Worm (Caenorhabditis elegans): ENCODE data around the gene kin-21.

kin-21 gene

DNA sequence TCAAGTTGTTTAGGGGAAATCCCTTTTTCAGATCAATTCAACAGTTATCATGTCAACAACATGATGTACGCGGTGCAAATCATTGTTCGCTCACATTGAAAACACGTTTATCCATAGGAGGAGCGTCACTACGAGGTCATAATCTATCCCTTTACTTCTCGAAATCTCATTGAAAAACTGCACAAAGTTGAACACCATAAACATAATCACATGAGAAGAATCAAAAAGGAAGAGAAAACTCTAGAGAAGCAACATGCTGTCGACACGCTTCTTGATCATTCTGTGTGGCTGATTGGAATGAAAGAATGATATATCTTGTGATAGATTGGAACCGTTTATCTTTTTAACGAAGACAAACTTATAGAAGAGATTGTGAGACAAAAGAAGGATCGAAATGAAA lies 35.2 kb downstream of the kin-21 start (continued):
- TF ChIP-seq Y116A8C.19 (tag; optimal IDR thresholded peaks at IDR 0.05; ENCODE audit: borderline replicate concordance), result no peak
- TF ChIP-seq F16B12.6 (tag; optimal IDR thresholded peaks at IDR 0.05), result no peak
- TF ChIP-seq snu-23 (GFP tag; optimal IDR thresholded peaks at IDR 0.05), result peak; percentile 86
- TF ChIP-seq lin-13 (GFP tag; optimal IDR thresholded peaks at IDR 0.05), result peak; percentile 36
- TF ChIP-seq mdl-1 (tag; optimal IDR thresholded peaks at IDR 0.05), result peak in 1 of 2 experiments; percentile 64
- peak; percentile 94 for TF ChIP-seq blmp-1 (tag; optimal IDR thresholded peaks at IDR 0.05)
- peak; percentile 98 for TF ChIP-seq nhr-85 (tag)
- TF ChIP-seq tbx-2 (tag; optimal IDR thresholded peaks at IDR 0.05), result peak; percentile 84

- TF ChIP-seq ceh-82 (tag; optimal IDR thresholded peaks at IDR 0.05), result no peak
- TF ChIP-seq zip-4 (GFP tag; optimal IDR thresholded peaks at IDR 0.05), result no peak
- no peak for TF ChIP-seq lsy-2 (tag; optimal IDR thresholded peaks at IDR 0.05)
- TF ChIP-seq tbx-2 (tag; optimal IDR thresholded peaks at IDR 0.05), result peak; percentile 45
- peak; percentile 16 for TF ChIP-seq nhr-77 (tag; optimal IDR thresholded peaks at IDR 0.05)
- TF ChIP-seq nhr-12 (tag; optimal IDR thresholded peaks at IDR 0.05), result no peak
- no peak for TF ChIP-seq nhr-20 (tag; optimal IDR thresholded peaks at IDR 0.05)
- TF ChIP-seq sox-4 (tag; optimal IDR thresholded peaks at IDR 0.05), result no peak
- TF ChIP-seq unc-86 (tag; optimal IDR thresholded peaks at IDR 0.05), result no peak
- no peak for TF ChIP-seq ceh-8 (GFP tag; optimal IDR thresholded peaks at IDR 0.05)
- no peak for TF ChIP-seq hpl-2 (GFP tag; optimal IDR thresholded peaks at IDR 0.05)
- TF ChIP-seq swsn-7 (tag; optimal IDR thresholded peaks at IDR 0.05), result no peak
- TF ChIP-seq nhr-47 (tag; optimal IDR thresholded peaks at IDR 0.05), result no peak
- TF ChIP-seq isw-1 (GFP tag; IDR thresholded peaks at IDR 0.05), result no peak
- TF ChIP-seq jun-1 (tag; optimal IDR thresholded peaks at IDR 0.05), result no peak
- TF ChIP-seq lin-14 (GFP tag; optimal IDR thresholded peaks at IDR 0.05), result peak; percentile 31
Observed at ce11 chrIV:9869344-9869743, 36.7 kb downstream of the kin-21 start.

DNA sequence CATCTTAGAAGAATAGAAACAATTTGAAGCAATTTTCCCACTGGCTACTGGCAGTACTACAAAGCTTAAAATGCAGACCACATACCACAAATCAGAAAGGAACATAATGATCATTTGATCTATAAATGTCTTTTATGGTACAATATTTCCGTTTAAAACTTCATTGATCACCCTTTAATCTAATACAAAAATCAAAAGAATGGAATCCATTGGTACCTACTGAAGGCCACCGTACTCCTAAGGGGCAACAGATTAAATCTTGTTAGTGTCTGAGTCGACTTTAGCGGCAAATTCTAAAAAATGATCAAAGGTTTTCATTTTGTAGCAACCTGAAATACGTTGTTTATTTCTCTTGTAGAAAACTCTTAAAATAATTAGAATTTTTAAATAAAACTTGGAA lies 39.5 kb downstream of the kin-21 start:
- TF ChIP-seq C04F5.9 (tag; optimal IDR thresholded peaks at IDR 0.05) (no peak), nhr-28 (tag; optimal IDR thresholded peaks at IDR 0.05) (no peak), ztf-4 (tag; optimal IDR thresholded peaks at IDR 0.05) (no peak), zip-4 (GFP tag; optimal IDR thresholded peaks at IDR 0.05) (no peak), jun-1 (tag; optimal IDR thresholded peaks at IDR 0.05) (no peak), ces-1 (GFP tag; optimal IDR thresholded peaks at IDR 0.05) (no peak), nhr-20 (tag; optimal IDR thresholded peaks at IDR 0.05) (peak; percentile 52), sup-37 (GFP tag; optimal IDR thresholded peaks at IDR 0.05) (no peak), zag-1 (tag; optimal IDR thresholded peaks at IDR 0.05) (no peak), blmp-1 (tag; optimal IDR thresholded peaks at IDR 0.05) (no peak), ceh-63 (GFP tag; optimal IDR thresholded peaks at IDR 0.05) (no peak), Y116A8C.19 (tag; optimal IDR thresholded peaks at IDR 0.05; ENCODE audit: borderline replicate concordance) (no peak), efl-1 (optimal IDR thresholded peaks at IDR 0.05) (no peak), efl-1 (GFP tag; optimal IDR thresholded peaks at IDR 0.05 in 1 of 2) (peak in 1 of 2 experiments; percentile 53), nhr-11 (tag; optimal IDR thresholded peaks at IDR 0.05) (no peak), lsy-2 (tag; optimal IDR thresholded peaks at IDR 0.05) (peak in 1 of 2 experiments; percentile 29), nhr-85 (tag) (peak; percentile 86)

DNA sequence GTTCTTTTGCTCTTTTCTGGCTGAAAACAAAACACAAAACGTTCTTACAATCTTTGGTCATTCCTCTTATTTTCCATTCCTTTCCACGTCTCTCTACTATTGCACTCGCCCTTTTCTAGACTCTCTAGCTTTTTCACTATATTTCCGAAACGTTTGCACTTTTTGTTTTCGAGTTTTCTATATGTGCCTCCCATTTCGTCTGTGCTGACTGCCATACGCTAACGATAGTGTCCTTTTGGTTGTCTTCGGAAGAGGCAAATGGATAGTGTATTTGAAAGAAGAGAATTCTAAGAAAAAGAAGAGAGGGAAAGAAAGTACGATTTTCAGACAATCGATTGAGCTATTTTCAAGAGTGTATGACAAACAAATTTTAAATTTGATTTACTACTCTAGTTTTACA lies 40.1 kb downstream of the kin-21 start:
- TF ChIP-seq snu-23 (GFP tag; optimal IDR thresholded peaks at IDR 0.05), result peak; percentile 8
- no peak for TF ChIP-seq Y116A8C.19 (tag; optimal IDR thresholded peaks at IDR 0.05; ENCODE audit: borderline replicate concordance)
- TF ChIP-seq snpc-4 (tag; optimal IDR thresholded peaks at IDR 0.05), result no peak
- TF ChIP-seq nhr-12 (tag; optimal IDR thresholded peaks at IDR 0.05), result no peak
- no peak for TF ChIP-seq elt-3 (tag; optimal IDR thresholded peaks at IDR 0.05)
- TF ChIP-seq nhr-77 (tag; optimal IDR thresholded peaks at IDR 0.05), result no peak
- no peak for TF ChIP-seq nhr-11 (tag; optimal IDR thresholded peaks at IDR 0.05)
- no peak for TF ChIP-seq hlh-4 (tag; optimal IDR thresholded peaks at IDR 0.05)
- no peak for TF ChIP-seq ztf-4 (tag; optimal IDR thresholded peaks at IDR 0.05)
- TF ChIP-seq nhr-71 (tag; optimal IDR thresholded peaks at IDR 0.05), result peak; percentile 37
- peak; percentile 64 for TF ChIP-seq lin-14 (GFP tag; optimal IDR thresholded peaks at IDR 0.05)
- TF ChIP-seq lin-39 (tag; optimal IDR thresholded peaks at IDR 0.05), result no peak
- peak in 1 of 2 experiments; percentile 26 for TF ChIP-seq lin-35 (GFP tag; optimal IDR thresholded peaks at IDR 0.05)
- TF ChIP-seq tlp-1 (tag; optimal IDR thresholded peaks at IDR 0.05), result no peak
- no peak for TF ChIP-seq zip-4 (GFP tag; optimal IDR thresholded peaks at IDR 0.05)
- TF ChIP-seq rnt-1 (tag; optimal IDR thresholded peaks at IDR 0.05), result peak; percentile 3
- TF ChIP-seq alr-1 (tag; optimal IDR thresholded peaks at IDR 0.05; ENCODE audit: borderline replicate concordance), result no peak
- no peak for TF ChIP-seq tbx-2 (tag; optimal IDR thresholded peaks at IDR 0.05)
- TF ChIP-seq ceh-88 (GFP tag; IDR thresholded peaks at IDR 0.05), result no peak
- TF ChIP-seq pag-3 (tag; optimal IDR thresholded peaks at IDR 0.05; ENCODE audit: borderline replicate concordance, insufficient read depth), result no peak
- TF ChIP-seq zag-1 (tag; optimal IDR thresholded peaks at IDR 0.05), result no peak
- no peak for TF ChIP-seq ztf-11 (tag; optimal IDR thresholded peaks at IDR 0.05)
- TF ChIP-seq ceh-90 (tag; optimal IDR thresholded peaks at IDR 0.05), result no peak
- TF ChIP-seq nhr-85 (tag), result no peak
- TF ChIP-seq xbp-1 (tag; optimal IDR thresholded peaks at IDR 0.05), result no peak

Measured in whole organism, L1 larva.